Fruit fly (Drosophila melanogaster): ENCODE data around the gene Evi5.

Evi5 gene

dm6 chrX:11448637-11449036 lies 5.5 kb downstream of the Evi5 start:
- peak; percentile 17 for TF ChIP-seq tj (GFP tag; optimal IDR thresholded peaks at IDR 0.05)
- TF ChIP-seq CG33017 (tag; optimal IDR thresholded peaks at IDR 0.05), result no peak
- TF ChIP-seq CG1620 (GFP tag; optimal IDR thresholded peaks at IDR 0.05), result no peak

- TF ChIP-seq Clk (GFP tag; optimal IDR thresholded peaks at IDR 0.05), result peak; percentile 35
- peak; percentile 89 for TF ChIP-seq CG33017 (tag; optimal IDR thresholded peaks at IDR 0.05)
- peak; percentile 8 for TF ChIP-seq ovo (GFP tag; optimal IDR thresholded peaks at IDR 0.05)
- peak; percentile 85 for TF ChIP-seq pad (GFP tag; optimal IDR thresholded peaks at IDR 0.05)
- TF ChIP-seq CG14711 (tag; optimal IDR thresholded peaks at IDR 0.05), result peak; percentile 92
- TF ChIP-seq tj (GFP tag; optimal IDR thresholded peaks at IDR 0.05), result peak; percentile 99
- peak; percentile 93 for TF ChIP-seq bab1 (GFP tag; optimal IDR thresholded peaks at IDR 0.05)
- TF ChIP-seq CG12768 (GFP tag; optimal IDR thresholded peaks at IDR 0.05), result peak; percentile 83
- peak; percentile 98 for TF ChIP-seq cic (GFP tag; optimal IDR thresholded peaks at IDR 0.05)
- TF ChIP-seq CG1620 (GFP tag; optimal IDR thresholded peaks at IDR 0.05), result peak; percentile 86
- no peak for TF ChIP-seq kay (GFP tag; ENCODE audit: borderline replicate concordance)
- TF ChIP-seq toe (GFP tag; optimal IDR thresholded peaks at IDR 0.05), result peak; percentile 70
- TF ChIP-seq CG7045 (GFP tag; optimal IDR thresholded peaks at IDR 0.05), result peak; percentile 66
- TF ChIP-seq Hr96 (GFP tag; optimal IDR thresholded peaks at IDR 0.05), result peak; percentile 91
- TF ChIP-seq CG5204 (GFP tag; optimal IDR thresholded peaks at IDR 0.05), result peak; percentile 71
- no peak for TF ChIP-seq cnc (optimal IDR thresholded peaks at IDR 0.05)
- TF ChIP-seq Mnt (GFP tag; optimal IDR thresholded peaks at IDR 0.05), result peak; percentile 88
- TF ChIP-seq Crg-1 (GFP tag; optimal IDR thresholded peaks at IDR 0.05), result peak; percentile 89
- TF ChIP-seq CG11617 (GFP tag; optimal IDR thresholded peaks at IDR 0.05), result peak; percentile 81
- peak; percentile 97 for TF ChIP-seq CG7101 (tag; optimal IDR thresholded peaks at IDR 0.05)
These were observed 7.3 kb downstream of the Evi5 start for dm6 chrX:11446792-11447405.

- TF ChIP-seq kay (GFP tag; ENCODE audit: borderline replicate concordance) (peak; percentile 84), CG5204 (GFP tag; optimal IDR thresholded peaks at IDR 0.05) (no peak), CG7101 (tag; optimal IDR thresholded peaks at IDR 0.05) (peak; percentile 51), CG33017 (tag; optimal IDR thresholded peaks at IDR 0.05) (no peak), pad (GFP tag; optimal IDR thresholded peaks at IDR 0.05) (no peak), Clk (GFP tag; optimal IDR thresholded peaks at IDR 0.05) (no peak), bab1 (GFP tag; optimal IDR thresholded peaks at IDR 0.05) (peak; percentile 11), Hr96 (GFP tag; optimal IDR thresholded peaks at IDR 0.05) (no peak), CG12768 (GFP tag; optimal IDR thresholded peaks at IDR 0.05) (no peak), Crg-1 (GFP tag; optimal IDR thresholded peaks at IDR 0.05) (no peak), cic (GFP tag; optimal IDR thresholded peaks at IDR 0.05) (peak; percentile 65), CG1620 (GFP tag; optimal IDR thresholded peaks at IDR 0.05) (no peak), Mnt (GFP tag; optimal IDR thresholded peaks at IDR 0.05) (peak; percentile 31), ovo (GFP tag; optimal IDR thresholded peaks at IDR 0.05) (peak; percentile 10), tj (GFP tag; optimal IDR thresholded peaks at IDR 0.05) (peak; percentile 66), toe (GFP tag; optimal IDR thresholded peaks at IDR 0.05) (peak; percentile 11), CG14711 (tag; optimal IDR thresholded peaks at IDR 0.05) (peak; percentile 23), CG7045 (GFP tag; optimal IDR thresholded peaks at IDR 0.05) (no peak), CG11617 (GFP tag; optimal IDR thresholded peaks at IDR 0.05) (peak; percentile 46), cnc (optimal IDR thresholded peaks at IDR 0.05) (no peak)
These were observed 12.2 kb downstream of the Evi5 start, which contains the start of gene Sk1 for dm6 chrX:11441829-11442634. Gene Sk1 (plus strand): TSS chrX:11442539.

- TF ChIP-seq pad (GFP tag; optimal IDR thresholded peaks at IDR 0.05) (peak; percentile 7), Hr96 (GFP tag; optimal IDR thresholded peaks at IDR 0.05) (no peak), CG7101 (tag; optimal IDR thresholded peaks at IDR 0.05) (peak; percentile 63), CG1620 (GFP tag; optimal IDR thresholded peaks at IDR 0.05) (no peak), cnc (optimal IDR thresholded peaks at IDR 0.05) (no peak), CG11617 (GFP tag; optimal IDR thresholded peaks at IDR 0.05) (peak; percentile 59), CG7045 (GFP tag; optimal IDR thresholded peaks at IDR 0.05) (no peak), Crg-1 (GFP tag; optimal IDR thresholded peaks at IDR 0.05) (peak; percentile 26), bab1 (GFP tag; optimal IDR thresholded peaks at IDR 0.05) (peak; percentile 55), Mnt (GFP tag; optimal IDR thresholded peaks at IDR 0.05) (no peak), ovo (GFP tag; optimal IDR thresholded peaks at IDR 0.05) (no peak)
These were observed 13.2 kb downstream of the Evi5 start for dm6 chrX:11440944-11441343.

dm6 chrX:11439270-11439669 lies 14.9 kb downstream of the Evi5 start:
- TF ChIP-seq CG12768 (GFP tag; optimal IDR thresholded peaks at IDR 0.05), result no peak
- no peak for TF ChIP-seq Hr96 (GFP tag; optimal IDR thresholded peaks at IDR 0.05)
- TF ChIP-seq tj (GFP tag; optimal IDR thresholded peaks at IDR 0.05), result peak; percentile 83
- TF ChIP-seq cic (GFP tag; optimal IDR thresholded peaks at IDR 0.05), result peak; percentile 4
- TF ChIP-seq kay (GFP tag; ENCODE audit: borderline replicate concordance), result no peak
- TF ChIP-seq CG7101 (tag; optimal IDR thresholded peaks at IDR 0.05), result peak; percentile 0
- no peak for TF ChIP-seq CG5204 (GFP tag; optimal IDR thresholded peaks at IDR 0.05)
- no peak for TF ChIP-seq CG33017 (tag; optimal IDR thresholded peaks at IDR 0.05)
- TF ChIP-seq CG11617 (GFP tag; optimal IDR thresholded peaks at IDR 0.05), result no peak
- TF ChIP-seq toe (GFP tag; optimal IDR thresholded peaks at IDR 0.05), result no peak
- TF ChIP-seq CG7045 (GFP tag; optimal IDR thresholded peaks at IDR 0.05), result no peak
- peak; percentile 6 for TF ChIP-seq pad (GFP tag; optimal IDR thresholded peaks at IDR 0.05)
- TF ChIP-seq ovo (GFP tag; optimal IDR thresholded peaks at IDR 0.05), result no peak
- TF ChIP-seq Mnt (GFP tag; optimal IDR thresholded peaks at IDR 0.05), result no peak
- TF ChIP-seq CG1620 (GFP tag; optimal IDR thresholded peaks at IDR 0.05), result no peak
- no peak for TF ChIP-seq Clk (GFP tag; optimal IDR thresholded peaks at IDR 0.05)
- no peak for TF ChIP-seq bab1 (GFP tag; optimal IDR thresholded peaks at IDR 0.05)

All from whole organism, adult.